Worm (Caenorhabditis elegans) whole organism, early embryonic: Measurements from ENCODE around the gene F22F4.4.

Experiments
- B0310.2 ChIP-seq: sonication (generic microtip); optimal IDR thresholded peaks from 2 replicates; lab custom pipeline; 2016; ENCODE audit warnings: mild to moderate bottlenecking, missing genetic modification characterization, missing compliant biosample characterization
- F13C5.2 ChIP-seq: sonication (generic microtip); optimal IDR thresholded peaks from 2 replicates; lab custom pipeline; 2017; ENCODE audit warnings: mild to moderate bottlenecking, missing genetic modification characterization, inconsistent platforms, missing compliant biosample characterization
- aly-1 ChIP-seq: sonication (generic microtip); optimal IDR thresholded peaks from 2 replicates; lab custom pipeline; 2016; ENCODE audit warnings: missing genetic modification characterization, missing compliant biosample characterization
- ama-1 ChIP-seq: fragments of 150-350 bp; optimal IDR thresholded peaks from 2 replicates; lab custom pipeline; 2014
- ceh-13 ChIP-seq: fragments of 200-800 bp; sonication (Bioruptor generic); optimal IDR thresholded peaks from 2 replicates; lab custom pipeline; 2018; ENCODE audit warnings: mild to moderate bottlenecking, missing genetic modification characterization, missing compliant biosample characterization
- ceh-36 ChIP-seq: sonication (generic microtip); optimal IDR thresholded peaks from 2 replicates; lab custom pipeline; 2016; ENCODE audit warnings: missing genetic modification characterization, inconsistent platforms, missing compliant biosample characterization
- ets-7 ChIP-seq: sonication (generic microtip); optimal IDR thresholded peaks from 2 replicates; lab custom pipeline; 2016; ENCODE audit warnings: missing genotype, missing genetic modification characterization, missing compliant biosample characterization
- flt-1 ChIP-seq: fragments of 200-800 bp; sonication (Bioruptor generic); IDR thresholded peaks from 2 replicates; pipeline ENCODE4 v1.3.6; 2022; ENCODE audit warnings: missing genetic modification characterization, missing compliant biosample characterization
- hmbx-1 ChIP-seq: sonication (generic microtip); optimal IDR thresholded peaks from 2 replicates; lab custom pipeline; 2016; ENCODE audit warnings: mild to moderate bottlenecking, missing genetic modification characterization, missing compliant biosample characterization
- hmg-4 ChIP-seq: fragments of 200-800 bp; sonication (Bioruptor generic); optimal IDR thresholded peaks from 2 replicates; lab custom pipeline; 2018; ENCODE audit warnings: mild to moderate bottlenecking, missing genetic modification characterization, missing compliant biosample characterization
- hnd-1 ChIP-seq: sonication (generic microtip); optimal IDR thresholded peaks from 2 replicates; lab custom pipeline; 2016; ENCODE audit warnings: missing genetic modification characterization, missing compliant biosample characterization
- pes-1 ChIP-seq: fragments of 200-800 bp; sonication (Bioruptor generic); IDR thresholded peaks from 2 replicates; pipeline ENCODE4 v1.3.6; 2022; ENCODE audit warnings: missing genetic modification reagents, missing genetic modification characterization, missing compliant biosample characterization
- scrt-1 ChIP-seq: fragments of 200-800 bp; sonication (Bioruptor generic); IDR thresholded peaks from 2 replicates; pipeline ENCODE4 v1.3.6; 2022; ENCODE audit warnings: missing genetic modification characterization, missing compliant biosample characterization
- sea-1 ChIP-seq: fragments of 200-800 bp; sonication (Bioruptor generic); conservative IDR thresholded peaks from 2 replicates; pipeline ENCODE4 v1.3.6; 2022; ENCODE audit warnings: missing genetic modification characterization, missing compliant biosample characterization
- tbx-11 ChIP-seq: fragments of 200-800 bp; sonication (Bioruptor generic); IDR thresholded peaks from 2 replicates; pipeline ENCODE4 v1.3.6; 2022; ENCODE audit warnings: missing genetic modification characterization, missing compliant biosample characterization
- tbx-37 ChIP-seq: fragments of 200-800 bp; sonication (Bioruptor generic); conservative IDR thresholded peaks from 2 replicates; pipeline ENCODE4 v1.3.6; 2022; ENCODE audit warnings: missing genetic modification reagents, missing genetic modification characterization, missing compliant biosample characterization
- tra-4 ChIP-seq: sonication (generic microtip); optimal IDR thresholded peaks from 2 replicates; lab custom pipeline; 2017; ENCODE audit warnings: missing genetic modification characterization, missing compliant biosample characterization

The F22F4.4 gene

DNA sequence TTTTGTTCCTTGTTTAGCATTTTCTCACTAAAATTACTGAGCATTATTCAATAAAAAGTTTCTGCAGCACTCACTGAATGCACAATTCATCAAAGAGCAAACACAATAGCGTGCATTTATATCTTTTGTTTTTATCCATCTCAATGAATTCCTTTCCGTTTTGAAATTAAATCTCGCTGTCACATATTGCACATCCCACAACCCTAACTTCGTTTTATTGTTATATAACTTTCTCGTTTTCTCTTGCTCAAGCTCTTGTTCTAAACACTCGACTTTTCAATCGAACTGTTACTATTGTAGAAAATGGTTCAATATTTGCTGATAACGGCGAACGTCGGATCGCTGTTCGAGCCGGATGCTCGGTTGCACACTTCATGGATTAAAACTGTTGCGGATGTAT is 29.8 kb upstream of the F22F4.4 start, which contains the start of gene ipp-5:
TSS of gene ipp-5 (plus strand) at position 301 of the 400 bp plus-strand sequence.
- no peak for TF ChIP-seq pes-1
- TF ChIP-seq flt-1 (GFP tag; lab: Robert Waterston, UW) = no peak
- TF ChIP-seq ets-7 (tag; lab: Kevin White, UChicago) = no peak
- no peak for TF ChIP-seq scrt-1 (GFP tag; lab: Robert Waterston, UW)
- TF ChIP-seq B0310.2 = no peak
- no peak for TF ChIP-seq sea-1 (GFP tag; lab: Robert Waterston, UW)
- TF ChIP-seq hnd-1 (tag; lab: Kevin White, UChicago) = no peak
- TF ChIP-seq hmg-4 (GFP tag; lab: Kevin White, UChicago) = no peak
- TF ChIP-seq tbx-37 (GFP tag; lab: Robert Waterston, UW) = no peak
- no peak for TF ChIP-seq F13C5.2 (tag; lab: Kevin White, UChicago)
- no peak for TF ChIP-seq tbx-11 (GFP tag; lab: Robert Waterston, UW)
- no peak for TF ChIP-seq ceh-13
- no peak for TF ChIP-seq aly-1
- TF ChIP-seq ceh-36 (tag; lab: Kevin White, UChicago) = no peak
- TF ChIP-seq hmbx-1 = no peak
- no peak for TF ChIP-seq tra-4 (tag; lab: Kevin White, UChicago)
- no peak for TF ChIP-seq ama-1 (lab: Kevin White, UChicago)

DNA sequence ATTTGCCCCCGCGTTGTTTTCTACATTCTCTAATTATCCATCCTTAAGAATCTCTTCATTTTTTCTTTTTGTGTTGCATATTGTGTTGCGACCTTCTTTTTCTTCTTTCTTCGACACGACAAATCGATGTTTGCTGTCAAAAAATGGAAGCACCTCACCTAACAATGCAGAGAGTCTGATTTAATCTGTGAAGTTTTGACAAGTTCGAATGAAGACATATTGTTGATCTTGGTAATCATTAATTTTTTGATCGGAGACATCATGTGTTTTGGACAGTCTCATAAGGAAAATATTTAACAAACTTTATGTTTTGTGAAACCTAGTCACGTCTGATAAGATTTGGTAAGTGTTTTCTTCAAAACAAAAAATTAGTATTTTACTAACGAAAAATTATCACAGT is 27.7 kb upstream of the F22F4.4 start:
- TF ChIP-seq ceh-36 (tag; lab: Kevin White, UChicago) (no peak), aly-1 (no peak), hmg-4 (GFP tag; lab: Kevin White, UChicago) (no peak)

ce11 chrX:6026732-6027528 is 25.6 kb upstream of the F22F4.4 start:
- TF ChIP-seq hmg-4 (GFP tag; lab: Kevin White, UChicago) = no peak
- TF ChIP-seq ceh-36 (tag; lab: Kevin White, UChicago) = no peak
- TF ChIP-seq B0310.2 = no peak
- TF ChIP-seq tbx-37 (GFP tag; lab: Robert Waterston, UW) = no peak
- no peak for TF ChIP-seq ama-1 (lab: Kevin White, UChicago)
- no peak for TF ChIP-seq scrt-1 (GFP tag; lab: Robert Waterston, UW)
- no peak for TF ChIP-seq tbx-11 (GFP tag; lab: Robert Waterston, UW)

DNA sequence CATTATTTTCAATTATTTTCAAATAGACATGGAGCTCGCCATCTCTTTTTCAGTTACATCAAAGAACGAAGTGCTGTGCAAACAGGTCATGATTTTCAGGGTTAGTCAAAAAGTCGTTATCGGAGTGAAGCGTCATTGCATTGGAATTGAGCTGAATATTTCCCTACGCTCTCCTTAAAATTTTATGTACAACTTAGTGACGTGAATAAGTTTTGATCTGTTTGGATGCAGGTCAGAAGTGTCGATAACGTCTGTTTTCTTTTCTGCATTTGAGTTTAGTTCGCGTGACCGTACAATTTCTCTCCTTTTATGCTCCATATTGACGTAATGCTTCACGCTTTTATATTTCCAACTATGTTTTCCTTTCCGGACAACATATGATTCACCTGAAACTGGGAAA is 23.6 kb upstream of the F22F4.4 start:
- TF ChIP-seq ama-1 (lab: Kevin White, UChicago) (no peak), ceh-13 (no peak), ets-7 (tag; lab: Kevin White, UChicago) (no peak), tbx-11 (GFP tag; lab: Robert Waterston, UW) (no peak), scrt-1 (GFP tag; lab: Robert Waterston, UW) (no peak)

DNA sequence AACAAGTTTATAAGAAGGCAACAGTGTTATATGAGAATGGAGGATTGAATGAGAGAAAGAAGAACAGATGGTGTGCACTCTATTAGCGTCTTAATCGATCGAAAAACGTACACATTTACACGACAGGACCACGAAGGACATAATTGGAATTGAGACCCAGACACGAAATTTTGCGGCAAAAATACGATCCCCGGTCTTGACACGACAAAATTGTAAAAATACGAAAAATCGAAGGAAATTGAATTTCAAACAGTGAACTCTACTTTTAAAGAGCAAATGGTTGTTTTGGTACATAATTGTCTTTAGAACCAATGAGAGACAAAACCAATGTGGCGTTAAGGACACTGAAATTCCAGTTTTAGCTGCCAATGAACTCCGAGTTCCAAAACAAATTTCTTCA is 21.1 kb upstream of the F22F4.4 start, which contains the start of gene lelo-3:
TSS of gene lelo-3 (minus strand) at position 101 of the 400 bp plus-strand sequence.
- TF ChIP-seq scrt-1 (GFP tag; lab: Robert Waterston, UW) = no peak
- TF ChIP-seq sea-1 (GFP tag; lab: Robert Waterston, UW) = no peak

DNA sequence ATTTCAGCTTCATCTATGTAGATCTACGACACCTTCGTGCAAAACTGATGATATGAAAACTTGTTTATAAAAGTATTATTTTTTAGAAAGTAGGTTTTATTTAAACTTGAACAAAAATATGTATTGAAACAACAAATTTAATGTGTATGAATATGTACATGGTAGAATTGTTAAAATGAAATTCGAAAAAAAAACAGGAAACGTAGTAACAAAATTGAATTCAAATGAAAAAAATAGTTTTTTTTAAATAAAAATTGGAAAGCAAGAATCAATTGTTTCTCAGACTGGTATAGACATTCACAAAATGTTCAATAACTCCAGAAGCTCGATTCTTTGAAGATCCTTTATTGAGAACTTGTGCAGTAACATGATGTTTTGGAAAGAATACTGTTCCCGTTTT is 19.4 kb upstream of the F22F4.4 start:
- TF ChIP-seq pes-1 (no peak), hmg-4 (GFP tag; lab: Kevin White, UChicago) (no peak), ceh-13 (no peak), tbx-11 (GFP tag; lab: Robert Waterston, UW) (no peak), tra-4 (tag; lab: Kevin White, UChicago) (no peak), hnd-1 (tag; lab: Kevin White, UChicago) (no peak), F13C5.2 (tag; lab: Kevin White, UChicago) (no peak), ama-1 (lab: Kevin White, UChicago) (no peak), sea-1 (GFP tag; lab: Robert Waterston, UW) (no peak), aly-1 (no peak), ceh-36 (tag; lab: Kevin White, UChicago) (no peak)

- no peak for TF ChIP-seq ceh-13
- no peak for TF ChIP-seq hmbx-1
- TF ChIP-seq ama-1 (lab: Kevin White, UChicago) = no peak
- no peak for TF ChIP-seq ets-7 (tag; lab: Kevin White, UChicago)
- TF ChIP-seq B0310.2 = no peak
- TF ChIP-seq hmg-4 (GFP tag; lab: Kevin White, UChicago) = no peak
- no peak for TF ChIP-seq F13C5.2 (tag; lab: Kevin White, UChicago)
- TF ChIP-seq flt-1 (GFP tag; lab: Robert Waterston, UW) = no peak
- TF ChIP-seq hnd-1 (tag; lab: Kevin White, UChicago) = no peak
- TF ChIP-seq scrt-1 (GFP tag; lab: Robert Waterston, UW) = no peak
- no peak for TF ChIP-seq sea-1 (GFP tag; lab: Robert Waterston, UW)
- TF ChIP-seq ceh-36 (tag; lab: Kevin White, UChicago) = no peak
- no peak for TF ChIP-seq tra-4 (tag; lab: Kevin White, UChicago)
- no peak for TF ChIP-seq tbx-11 (GFP tag; lab: Robert Waterston, UW)
- TF ChIP-seq pes-1 = no peak
- no peak for TF ChIP-seq aly-1
- TF ChIP-seq tbx-37 (GFP tag; lab: Robert Waterston, UW) = no peak
Measured at ce11 chrX:6019886-6020469, 18.6 kb upstream of the F22F4.4 start, which contains the start of gene C09B8.4. Gene C09B8.4 (minus strand): TSS chrX:6019936.
